Worm (Caenorhabditis elegans) whole organism, L2 larva: ENCODE results near the gene tab-1.
A peak's percentile ranks its signal among the peaks of the same experiment; 100 is the strongest.

Source experiments
- ama-1 ChIP-seq: fragments of 150-350 bp; optimal IDR thresholded peaks from 2 replicates; lab custom pipeline; 2018; ENCODE audit warnings: inconsistent platforms
- nhr-12 ChIP-seq: fragments of 150-350 bp; optimal IDR thresholded peaks from 2 replicates; lab custom pipeline; 2014; ENCODE audit warnings: missing biosample characterization, missing genetic modification characterization

DNA sequence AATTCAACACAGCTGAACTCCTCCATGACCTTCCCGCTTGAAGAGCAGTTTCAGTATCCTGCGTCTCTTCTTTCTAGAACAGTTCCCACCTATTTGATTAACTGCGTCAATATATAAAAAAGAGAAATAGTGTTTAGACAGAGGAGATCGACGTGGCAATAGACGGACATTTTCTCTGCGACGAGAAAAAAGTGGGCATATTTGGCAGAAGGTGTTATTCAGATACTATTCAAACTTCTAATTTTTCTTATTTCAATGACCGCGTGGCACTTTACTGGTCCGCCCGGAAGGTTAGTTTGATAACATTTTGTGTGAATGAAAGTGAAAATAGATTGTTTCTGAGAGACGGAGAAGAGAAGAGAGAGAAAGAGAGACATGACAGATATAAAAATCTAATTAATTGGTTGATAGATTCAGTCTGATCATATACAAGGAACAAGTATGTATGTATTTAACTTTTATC, 44.8 kb downstream of the tab-1 start, which contains the start of gene tbc-6:
- TF ChIP-seq ama-1 (lab: Kevin White, UChicago) (peak; percentile 47), nhr-12 (tag; lab: Kevin White, UChicago) (no peak)
